Worm (Caenorhabditis elegans): Measurements from ENCODE around the gene gcy-6.
A peak's percentile ranks its signal among the peaks of the same experiment; 100 is the strongest.

Gene gcy-6

ce11 chrV:10352928-10353427 lies 39.1 kb upstream of the gcy-6 start, which contains the start of gene nol-56 (continued):
- TF ChIP-seq hpl-2 (GFP tag; optimal IDR thresholded peaks at IDR 0.05) (peak; percentile 0), nhr-85 (tag) (peak; percentile 87), C16A3.4 (tag; optimal IDR thresholded peaks at IDR 0.05) (peak; percentile 87), unc-86 (tag; optimal IDR thresholded peaks at IDR 0.05) (peak; percentile 77), lin-39 (tag; optimal IDR thresholded peaks at IDR 0.05) (peak; percentile 51), ceh-63 (GFP tag; optimal IDR thresholded peaks at IDR 0.05) (no peak), alr-1 (tag; optimal IDR thresholded peaks at IDR 0.05; ENCODE audit: borderline replicate concordance) (no peak), egl-13 (tag; optimal IDR thresholded peaks at IDR 0.05) (peak; percentile 83), nhr-237 (tag; optimal IDR thresholded peaks at IDR 0.05) (peak; percentile 28), efl-1 (optimal IDR thresholded peaks at IDR 0.05) (peak; percentile 87 to 90), efl-1 (GFP tag; optimal IDR thresholded peaks at IDR 0.05 in 1 of 2) (peak; percentile 84 to 98), sptf-1 (tag; optimal IDR thresholded peaks at IDR 0.05) (no peak), mef-2 (tag; optimal IDR thresholded peaks at IDR 0.05) (no peak), lir-3 (tag; optimal IDR thresholded peaks at IDR 0.05; ENCODE audit: poor library complexity) (peak; percentile 88), nhr-47 (tag; optimal IDR thresholded peaks at IDR 0.05) (peak; percentile 92), nhr-11 (tag; optimal IDR thresholded peaks at IDR 0.05) (no peak), ceh-90 (tag; optimal IDR thresholded peaks at IDR 0.05) (peak; percentile 75), ceh-88 (GFP tag; IDR thresholded peaks at IDR 0.05) (no peak; the same call in 1 of the 2 replicates), ets-5 (GFP tag; IDR thresholded peaks at IDR 0.05) (no peak), unc-98 (GFP tag; IDR thresholded peaks at IDR 0.05) (no peak), nhr-28 (tag; optimal IDR thresholded peaks at IDR 0.05) (no peak), C34B4.2 (tag; optimal IDR thresholded peaks at IDR 0.05) (no peak), lsy-2 (tag; optimal IDR thresholded peaks at IDR 0.05) (peak; percentile 87 to 93), swsn-7 (tag; optimal IDR thresholded peaks at IDR 0.05) (peak; percentile 92), unc-30 (tag; optimal IDR thresholded peaks at IDR 0.05) (no peak), mdl-1 (tag; optimal IDR thresholded peaks at IDR 0.05) (peak in 1 of 2 experiments; percentile 73), nhr-76 (tag; optimal IDR thresholded peaks at IDR 0.05) (no peak), fkh-10 (GFP tag; optimal IDR thresholded peaks at IDR 0.05) (no peak), fkh-8 (tag; optimal IDR thresholded peaks at IDR 0.05) (peak; percentile 77), pag-3 (tag; optimal IDR thresholded peaks at IDR 0.05; ENCODE audit: borderline replicate concordance, insufficient read depth) (no peak), ceh-8 (GFP tag; optimal IDR thresholded peaks at IDR 0.05) (peak; percentile 54), Y116A8C.19 (tag; optimal IDR thresholded peaks at IDR 0.05; ENCODE audit: borderline replicate concordance) (peak; percentile 2), xbp-1 (tag; optimal IDR thresholded peaks at IDR 0.05) (peak; percentile 92), fos-1 (tag; optimal IDR thresholded peaks at IDR 0.05) (peak; percentile 44), unc-130 (tag; optimal IDR thresholded peaks at IDR 0.05) (peak; percentile 85), hlh-17 (GFP tag; optimal IDR thresholded peaks at IDR 0.05; ENCODE audit: borderline replicate concordance) (no peak), ces-1 (GFP tag; optimal IDR thresholded peaks at IDR 0.05) (no peak)

ce11 chrV:10350054-10350453 lies 36.2 kb upstream of the gcy-6 start, which contains the start of gene K07C5.9:
Gene K07C5.9 (minus strand): TSS chrV:10350154.
- TF ChIP-seq ceh-63 (GFP tag; optimal IDR thresholded peaks at IDR 0.05) (no peak), efl-1 (optimal IDR thresholded peaks at IDR 0.05) (no peak), efl-1 (GFP tag; optimal IDR thresholded peaks at IDR 0.05 in 1 of 2) (peak in 1 of 2 experiments; percentile 33)

- TF ChIP-seq nhr-19 (GFP tag; conservative IDR thresholded peaks at IDR 0.05) = no peak
- TF ChIP-seq C16A3.4 (tag; optimal IDR thresholded peaks at IDR 0.05) = no peak
- TF ChIP-seq irx-1 (tag; optimal IDR thresholded peaks at IDR 0.05) = no peak
- no peak for TF ChIP-seq ztf-11 (tag; optimal IDR thresholded peaks at IDR 0.05)
- no peak for TF ChIP-seq jun-1 (tag; optimal IDR thresholded peaks at IDR 0.05)
- TF ChIP-seq lin-15B (tag; optimal IDR thresholded peaks at IDR 0.05) = no peak
- no peak for TF ChIP-seq lsy-2 (tag; optimal IDR thresholded peaks at IDR 0.05)
- TF ChIP-seq mef-2 (tag; optimal IDR thresholded peaks at IDR 0.05) = no peak
- no peak for TF ChIP-seq fkh-4 (tag; optimal IDR thresholded peaks at IDR 0.05; ENCODE audit: borderline replicate concordance)
- no peak for TF ChIP-seq mab-9 (GFP tag; IDR thresholded peaks at IDR 0.05)
- TF ChIP-seq rnt-1 (tag; optimal IDR thresholded peaks at IDR 0.05) = no peak
- no peak for TF ChIP-seq alr-1 (tag; optimal IDR thresholded peaks at IDR 0.05; ENCODE audit: borderline replicate concordance)
- TF ChIP-seq sptf-1 (tag; optimal IDR thresholded peaks at IDR 0.05) = no peak
- TF ChIP-seq hpl-2 (GFP tag; optimal IDR thresholded peaks at IDR 0.05) = no peak
- no peak for TF ChIP-seq tbx-2 (tag; optimal IDR thresholded peaks at IDR 0.05)
- no peak for TF ChIP-seq zip-4 (GFP tag; optimal IDR thresholded peaks at IDR 0.05)
- no peak for TF ChIP-seq nhr-12 (tag; optimal IDR thresholded peaks at IDR 0.05)
Observed at ce11 chrV:10342904-10343303, 29.1 kb upstream of the gcy-6 start, which contains the start of gene K07C5.3. Gene K07C5.3 (plus strand): TSS chrV:10343032.

Data from whole organism, L1 larva.